Worm (Caenorhabditis elegans) whole organism, L3 larva: ENCODE data around the gene rpn-6.2.
A peak's percentile ranks its signal among the peaks of the same experiment; 100 is the strongest.

Experiments
- R02D3.7 ChIP-seq: fragments of 150-350 bp; optimal IDR thresholded peaks from 2 replicates; lab custom pipeline; 2014; ENCODE audit warnings: missing biosample characterization, missing genetic modification characterization
- ZK546.5 ChIP-seq: sonication (generic microtip); optimal IDR thresholded peaks from 2 replicates; lab custom pipeline; 2017; ENCODE audit warnings: missing biosample characterization, missing genetic modification characterization
- aly-2 ChIP-seq: fragments of 150-350 bp; optimal IDR thresholded peaks from 2 replicates; lab custom pipeline; 2014; ENCODE audit warnings: missing biosample characterization, missing genetic modification characterization
- ama-1 ChIP-seq: fragments of 150-350 bp; optimal IDR thresholded peaks from 2 replicates; lab custom pipeline; 2018
- ceh-16 ChIP-seq: sonication (generic microtip); optimal IDR thresholded peaks from 2 replicates; lab custom pipeline; 2017; ENCODE audit warnings: missing biosample characterization, missing genetic modification characterization
- ceh-28 ChIP-seq: fragments of 150-350 bp; optimal IDR thresholded peaks from 2 replicates; lab custom pipeline; 2014; ENCODE audit warnings: missing biosample characterization, missing genetic modification reagents, missing genetic modification characterization
- ceh-82 ChIP-seq: fragments of 150-350 bp; optimal IDR thresholded peaks from 2 replicates; lab custom pipeline; 2014; ENCODE audit warnings: missing biosample characterization, missing genetic modification characterization
- ceh-9 ChIP-seq: sonication (generic microtip); optimal IDR thresholded peaks from 2 replicates; lab custom pipeline; 2018; ENCODE audit warnings: missing biosample characterization, missing genetic modification characterization
- daf-12 ChIP-seq: fragments of 150-350 bp; optimal IDR thresholded peaks from 2 replicates; lab custom pipeline; 2014; ENCODE audit warnings: missing biosample characterization, missing genetic modification reagents, missing genetic modification characterization
- egl-27 ChIP-seq: sonication (generic microtip); optimal IDR thresholded peaks from 4 replicates; lab custom pipeline; 2017; ENCODE audit warnings: missing biosample characterization, missing genetic modification reagents, missing genetic modification characterization
- egl-5 ChIP-seq: fragments of 150-350 bp; optimal IDR thresholded peaks from 2 replicates; lab custom pipeline; 2017; ENCODE audit warnings: missing biosample characterization, missing genetic modification reagents, missing genetic modification characterization, inconsistent platforms
- elt-1 ChIP-seq: fragments of 150-350 bp; optimal IDR thresholded peaks from 2 replicates; lab custom pipeline; 2014; ENCODE audit warnings: missing biosample characterization, missing genetic modification characterization
- elt-2 ChIP-seq: sonication (generic microtip); optimal IDR thresholded peaks from 2 replicates; lab custom pipeline; 2016; ENCODE audit warnings: missing genetic modification reagents, mild to moderate bottlenecking, missing genetic modification characterization, missing compliant biosample characterization
- elt-3 ChIP-seq, 3 experiments: fragments of 150-350 bp in 1 of 3; sonication (generic microtip) in 2 of 3; optimal IDR thresholded peaks; 2 replicates in 2 of 3; 4 replicates in 1 of 3; lab custom pipeline; 2014 to 2017; ENCODE audit warnings: missing biosample characterization in 3 of 3, missing genetic modification characterization in 3 of 3
- eor-1 ChIP-seq, 2 experiments: fragments of 150-350 bp; optimal IDR thresholded peaks; 2 replicates each; lab custom pipeline; 2014 to 2018; ENCODE audit warnings: missing biosample characterization in 2 of 2, missing genetic modification characterization in 2 of 2
- fkh-10 ChIP-seq: sonication (generic microtip); optimal IDR thresholded peaks from 2 replicates; lab custom pipeline; 2017; ENCODE audit warnings: missing biosample characterization, missing genetic modification reagents, missing genetic modification characterization
- fkh-2 ChIP-seq: fragments of 150-350 bp; optimal IDR thresholded peaks from 2 replicates; lab custom pipeline; 2014; ENCODE audit warnings: missing biosample characterization, missing genetic modification reagents, missing genetic modification characterization
- fos-1 ChIP-seq: fragments of 150-350 bp; optimal IDR thresholded peaks from 2 replicates; lab custom pipeline; 2014; ENCODE audit warnings: missing biosample characterization, missing genetic modification characterization
- hmg-11 ChIP-seq: sonication (generic microtip); optimal IDR thresholded peaks from 2 replicates; lab custom pipeline; 2016; ENCODE audit warnings: missing genetic modification characterization, missing compliant biosample characterization
- jun-1 ChIP-seq: fragments of 150-350 bp; optimal IDR thresholded peaks from 2 replicates; lab custom pipeline; 2014; ENCODE audit warnings: missing biosample characterization, missing genetic modification reagents, missing genetic modification characterization
- lin-15B ChIP-seq: fragments of 150-350 bp; optimal IDR thresholded peaks from 2 replicates; lab custom pipeline; 2014; ENCODE audit warnings: missing biosample characterization, missing genetic modification characterization
- lin-39 ChIP-seq: fragments of 150-350 bp; optimal IDR thresholded peaks from 2 replicates; lab custom pipeline; 2018; ENCODE audit warnings: missing biosample characterization, missing genetic modification reagents, missing genetic modification characterization
- lsy-12 ChIP-seq: sonication (generic microtip); optimal IDR thresholded peaks from 2 replicates; lab custom pipeline; 2016; ENCODE audit warnings: mild to moderate bottlenecking, missing genetic modification characterization, missing compliant biosample characterization
- mdl-1 ChIP-seq: fragments of 150-350 bp; optimal IDR thresholded peaks from 2 replicates; lab custom pipeline; 2014; ENCODE audit warnings: missing biosample characterization, missing genetic modification characterization
- mml-1 ChIP-seq: fragments of 150-350 bp; sonication (generic microtip); optimal IDR thresholded peaks from 3 replicates; lab custom pipeline; 2014; ENCODE audit warnings: missing biosample characterization, missing genetic modification characterization
- nfya-1 ChIP-seq: sonication (generic microtip); optimal IDR thresholded peaks from 2 replicates; lab custom pipeline; 2017; ENCODE audit warnings: missing genetic modification characterization, mild to moderate bottlenecking, missing compliant biosample characterization, antibody characterized with exemption, moderate library complexity; ENCODE audit not compliant: insufficient read depth
- nhr-11 ChIP-seq: fragments of 150-350 bp; optimal IDR thresholded peaks from 2 replicates; lab custom pipeline; 2014; ENCODE audit warnings: missing biosample characterization, missing genetic modification characterization
- nhr-12 ChIP-seq: fragments of 150-350 bp; optimal IDR thresholded peaks from 2 replicates; lab custom pipeline; 2014; ENCODE audit warnings: missing biosample characterization, missing genetic modification characterization
- nhr-23 ChIP-seq: fragments of 150-350 bp; optimal IDR thresholded peaks from 2 replicates; lab custom pipeline; 2014; ENCODE audit warnings: missing biosample characterization, missing genetic modification reagents, missing genetic modification characterization
- nhr-237 ChIP-seq: fragments of 150-350 bp; optimal IDR thresholded peaks from 2 replicates; lab custom pipeline; 2014; ENCODE audit warnings: missing biosample characterization, missing genetic modification characterization
- nhr-25 ChIP-seq: sonication (generic microtip); optimal IDR thresholded peaks from 2 replicates; lab custom pipeline; 2017; ENCODE audit warnings: missing biosample characterization, missing genetic modification characterization
- nhr-28 ChIP-seq: fragments of 150-350 bp; optimal IDR thresholded peaks from 2 replicates; lab custom pipeline; 2014; ENCODE audit warnings: missing biosample characterization, missing genetic modification characterization
- nhr-43 ChIP-seq: sonication (generic microtip); optimal IDR thresholded peaks from 2 replicates; lab custom pipeline; 2016; ENCODE audit warnings: mild to moderate bottlenecking, missing genetic modification characterization, missing compliant biosample characterization; ENCODE audit not compliant: poor library complexity, severe bottlenecking
- nhr-67 ChIP-seq: fragments of 150-350 bp; optimal IDR thresholded peaks from 2 replicates; lab custom pipeline; 2014; ENCODE audit warnings: missing biosample characterization, missing genetic modification characterization
- nhr-76 ChIP-seq: fragments of 150-350 bp; sonication (generic microtip); optimal IDR thresholded peaks from 5 replicates; lab custom pipeline; 2014; ENCODE audit warnings: missing biosample characterization, missing genetic modification characterization
- nhr-77 ChIP-seq: fragments of 150-350 bp; optimal IDR thresholded peaks from 2 replicates; lab custom pipeline; 2014; ENCODE audit warnings: missing biosample characterization, missing genetic modification characterization
- pha-4 ChIP-seq: fragments of 150-350 bp; optimal IDR thresholded peaks from 2 replicates; lab custom pipeline; 2014; ENCODE audit warnings: missing biosample characterization, missing genetic modification reagents, missing genetic modification characterization
- pqm-1 ChIP-seq: fragments of 150-350 bp; optimal IDR thresholded peaks from 2 replicates; lab custom pipeline; 2017; ENCODE audit warnings: missing biosample characterization, missing genetic modification characterization, inconsistent platforms
- sea-2 ChIP-seq: fragments of 150-350 bp; sonication (generic microtip); optimal IDR thresholded peaks from 4 replicates; lab custom pipeline; 2014; ENCODE audit warnings: missing biosample characterization, missing genetic modification reagents, missing genetic modification characterization
- skn-1 ChIP-seq: fragments of 150-350 bp; optimal IDR thresholded peaks from 2 replicates; lab custom pipeline; 2014; ENCODE audit warnings: missing biosample characterization, missing genetic modification characterization
- snpc-4 ChIP-seq: fragments of 150-350 bp; optimal IDR thresholded peaks from 2 replicates; lab custom pipeline; 2014; ENCODE audit warnings: missing biosample characterization, missing genetic modification characterization
- tbx-2 ChIP-seq: sonication (generic microtip); optimal IDR thresholded peaks from 2 replicates; lab custom pipeline; 2016; ENCODE audit warnings: mild to moderate bottlenecking, missing genetic modification characterization, missing compliant biosample characterization
- unc-39 ChIP-seq: sonication (generic microtip); optimal IDR thresholded peaks from 4 replicates; lab custom pipeline; 2017; ENCODE audit warnings: missing biosample characterization, missing genetic modification characterization
- unc-62 ChIP-seq: fragments of 150-350 bp; sonication (generic microtip); optimal IDR thresholded peaks from 4 replicates; lab custom pipeline; 2014; ENCODE audit warnings: missing biosample characterization, missing genetic modification reagents, missing genetic modification characterization
- zag-1 ChIP-seq: fragments of 150-350 bp; optimal IDR thresholded peaks from 2 replicates; lab custom pipeline; 2014; ENCODE audit warnings: missing biosample characterization, missing genetic modification characterization
- ztf-11 ChIP-seq: fragments of 150-350 bp; optimal IDR thresholded peaks from 2 replicates; lab custom pipeline; 2014; ENCODE audit warnings: missing biosample characterization, missing genetic modification characterization
- ztf-4 ChIP-seq: fragments of 150-350 bp; optimal IDR thresholded peaks from 2 replicates; lab custom pipeline; 2014; ENCODE audit warnings: missing biosample characterization, missing genetic modification characterization

Gene rpn-6.2

DNA sequence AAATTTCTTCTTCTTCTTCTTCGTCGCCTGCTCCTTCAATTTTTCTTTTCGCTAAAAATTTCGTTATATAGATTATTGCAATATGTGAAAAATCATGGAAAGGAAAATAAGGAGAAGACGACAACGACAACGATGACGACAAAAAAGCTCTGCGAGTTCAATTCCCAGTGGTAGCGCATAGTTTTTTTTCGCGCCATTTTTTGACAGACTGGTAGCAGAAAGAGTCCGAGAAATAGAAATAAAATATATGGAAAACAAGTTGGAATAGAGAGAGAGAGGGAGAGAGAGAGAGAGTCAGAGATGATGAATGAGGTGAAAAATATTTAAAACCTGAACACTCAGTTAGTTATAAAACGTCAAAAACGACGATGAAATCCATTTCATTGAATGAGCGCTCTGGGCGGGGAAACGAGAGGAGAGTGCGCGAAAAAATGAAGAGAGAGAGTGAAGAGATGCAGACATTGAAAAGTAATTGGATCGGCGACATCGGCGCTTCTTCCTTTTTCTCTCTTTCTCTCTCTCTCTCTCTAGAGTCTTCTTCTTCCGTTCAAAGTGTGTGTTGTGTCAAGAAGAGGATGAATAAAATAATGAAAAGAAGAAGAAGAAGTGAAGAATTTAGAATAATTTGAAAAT, 19.8 kb downstream of the rpn-6.2 start, which contains the start of gene pde-2:
TSS of gene pde-2 (minus strand) at position 51 of the 633 bp plus-strand sequence.
- no peak for TF ChIP-seq ztf-4 (tag; lab: Kevin White, UChicago)
- TF ChIP-seq elt-3 (tag; optimal IDR thresholded peaks at IDR 0.05; lab: Kevin White, UChicago): no peak
- peak; percentile 34 for TF ChIP-seq tbx-2
- TF ChIP-seq nhr-237 (tag; lab: Kevin White, UChicago): no peak
- no peak for TF ChIP-seq aly-2 (tag; lab: Kevin White, UChicago)
- TF ChIP-seq nhr-43 (tag; lab: Kevin White, UChicago): peak; percentile 46
- TF ChIP-seq elt-1 (tag; lab: Kevin White, UChicago): no peak
- no peak for TF ChIP-seq daf-12 (tag; lab: Kevin White, UChicago)
- TF ChIP-seq nfya-1 (tag; lab: Kevin White, UChicago): peak; percentile 79
- no peak for TF ChIP-seq fos-1 (tag; lab: Kevin White, UChicago)
- no peak for TF ChIP-seq nhr-77 (tag; lab: Kevin White, UChicago)
- TF ChIP-seq lsy-12: peak; percentile 15
- TF ChIP-seq nhr-76 (tag; lab: Kevin White, UChicago): no peak
- peak; percentile 70 for TF ChIP-seq hmg-11 (tag; lab: Kevin White, UChicago)
- no peak for TF ChIP-seq nhr-12
- TF ChIP-seq nhr-11 (tag; lab: Kevin White, UChicago): no peak
- peak; percentile 38 for TF ChIP-seq nhr-25 (tag; lab: Kevin White, UChicago)
- TF ChIP-seq pha-4: peak; percentile 61
- TF ChIP-seq ceh-9 (tag; lab: Kevin White, UChicago): no peak
- TF ChIP-seq ama-1 (lab: Kevin White, UChicago): peak; percentile 67
- no peak for TF ChIP-seq ztf-11
- peak; percentile 23 for TF ChIP-seq snpc-4
- TF ChIP-seq zag-1 (tag; lab: Kevin White, UChicago): no peak
- no peak for TF ChIP-seq ceh-16 (tag; lab: Kevin White, UChicago)
- TF ChIP-seq egl-5 (tag; lab: Kevin White, UChicago): peak; percentile 18
- TF ChIP-seq nhr-67 (tag; lab: Kevin White, UChicago): no peak
- TF ChIP-seq fkh-2 (tag; lab: Kevin White, UChicago): no peak
- no peak for TF ChIP-seq R02D3.7 (tag; lab: Kevin White, UChicago)
- no peak for TF ChIP-seq lin-39 (tag; lab: Kevin White, UChicago)
- peak; percentile 31 for TF ChIP-seq lin-15B (tag; lab: Kevin White, UChicago)
- TF ChIP-seq eor-1 (tag; optimal IDR thresholded peaks at IDR 0.05; lab: Kevin White, UChicago): no peak
- no peak for TF ChIP-seq skn-1 (tag; lab: Kevin White, UChicago)
- no peak for TF ChIP-seq ZK546.5 (tag; lab: Kevin White, UChicago)
- peak; percentile 25 for TF ChIP-seq nhr-23 (tag; lab: Kevin White, UChicago)
- no peak for TF ChIP-seq mml-1 (tag; lab: Kevin White, UChicago)
- TF ChIP-seq sea-2: no peak
- TF ChIP-seq unc-39 (tag; lab: Kevin White, UChicago): no peak
- no peak for TF ChIP-seq jun-1
- TF ChIP-seq mdl-1 (tag; lab: Kevin White, UChicago): no peak
- no peak for TF ChIP-seq nhr-28 (tag; lab: Kevin White, UChicago)
- TF ChIP-seq elt-2 (tag; lab: Kevin White, UChicago): no peak
- no peak for TF ChIP-seq ceh-82 (tag; lab: Kevin White, UChicago)
- TF ChIP-seq fkh-10: peak; percentile 78
- no peak for TF ChIP-seq pqm-1 (tag; lab: Kevin White, UChicago)
- TF ChIP-seq unc-62: no peak
- TF ChIP-seq ceh-28 (tag; lab: Kevin White, UChicago): peak; percentile 7
- no peak for TF ChIP-seq egl-27 (tag; lab: Kevin White, UChicago)
